Fruit fly (Drosophila melanogaster) whole organism, embryonic: ENCODE results near the gene Ser7.

Experiments used
- Bteb2 ChIP-seq: fragments of 200-800 bp; sonication (Bioruptor generic); optimal IDR thresholded peaks from 2 replicates; lab custom pipeline; 2016; ENCODE audit warnings: missing biosample characterization, missing genetic modification characterization
- CG10654 ChIP-seq: fragments of 200-800 bp; sonication (Bioruptor generic); optimal IDR thresholded peaks from 2 replicates; lab custom pipeline; 2016; ENCODE audit warnings: missing biosample characterization, missing genetic modification characterization
- CG11398 ChIP-seq: fragments of 200-800 bp; sonication (Bioruptor generic); optimal IDR thresholded peaks from 2 replicates; lab custom pipeline; 2016; ENCODE audit warnings: missing biosample characterization, missing genetic modification characterization
- CG11560 ChIP-seq: fragments of 200-800 bp; sonication (Bioruptor generic); IDR thresholded peaks from 3 replicates; pipeline ENCODE4 v1.3.6; 2022; ENCODE audit warnings: missing biosample characterization, missing genetic modification characterization
- CG12071 ChIP-seq: fragments of 200-800 bp; sonication (Bioruptor generic); optimal IDR thresholded peaks from 3 replicates; lab custom pipeline; 2018; ENCODE audit warnings: missing biosample characterization, mild to moderate bottlenecking, missing genetic modification characterization
- CG12391 ChIP-seq: fragments of 200-800 bp; sonication (Bioruptor generic); optimal IDR thresholded peaks from 3 replicates; lab custom pipeline; 2018; ENCODE audit warnings: missing biosample characterization, mild to moderate bottlenecking, missing genetic modification characterization, moderate library complexity
- CG12942 ChIP-seq: fragments of 200-800 bp; sonication (Bioruptor generic); optimal IDR thresholded peaks from 3 replicates; lab custom pipeline; 2016; ENCODE audit warnings: missing biosample characterization, missing genetic modification characterization
- CG14667 ChIP-seq: fragments of 200-800 bp; sonication (Bioruptor generic); IDR thresholded peaks from 2 replicates; pipeline ENCODE4 v1.3.6; 2022; ENCODE audit warnings: missing biosample characterization, missing genetic modification characterization
- CG14710 ChIP-seq: fragments of 200-800 bp; sonication (Bioruptor generic); optimal IDR thresholded peaks from 3 replicates; lab custom pipeline; 2019; ENCODE audit warnings: missing biosample characterization, mild to moderate bottlenecking, missing genetic modification characterization, moderate library complexity
- CG17186 ChIP-seq: fragments of 200-800 bp; sonication (Bioruptor generic); optimal IDR thresholded peaks from 3 replicates; lab custom pipeline; 2017; ENCODE audit warnings: missing biosample characterization, missing genetic modification reagents, missing genetic modification characterization
- CG18011 ChIP-seq: fragments of 200-800 bp; sonication (Bioruptor generic); optimal IDR thresholded peaks from 2 replicates; lab custom pipeline; 2017; ENCODE audit warnings: missing biosample characterization, missing genetic modification characterization, mild to moderate bottlenecking, moderate library complexity, missing genotype
- CG18599 ChIP-seq: fragments of 200-800 bp; sonication (Bioruptor generic); optimal IDR thresholded peaks from 3 replicates; lab custom pipeline; 2017; ENCODE audit warnings: missing biosample characterization, missing genetic modification characterization, mild to moderate bottlenecking, moderate library complexity, missing genetic modification reagents
- CG2120 ChIP-seq: fragments of 200-800 bp; sonication (Bioruptor generic); optimal IDR thresholded peaks from 3 replicates; lab custom pipeline; 2016; ENCODE audit warnings: missing biosample characterization, missing genetic modification characterization
- CG30431 ChIP-seq: fragments of 200-800 bp; sonication (Bioruptor generic); optimal IDR thresholded peaks from 2 replicates; lab custom pipeline; 2017; ENCODE audit warnings: missing biosample characterization, missing genetic modification characterization
- CG34376 ChIP-seq: fragments of 200-800 bp; sonication (Bioruptor generic); optimal IDR thresholded peaks from 2 replicates; lab custom pipeline; 2018; ENCODE audit warnings: missing biosample characterization, mild to moderate bottlenecking, missing genetic modification characterization
- CG3838 ChIP-seq: fragments of 200-800 bp; sonication (Bioruptor generic); optimal IDR thresholded peaks from 3 replicates; lab custom pipeline; 2016; ENCODE audit warnings: missing biosample characterization, missing genetic modification characterization
- CG5953 ChIP-seq: fragments of 200-800 bp; sonication (Bioruptor generic); IDR thresholded peaks from 2 replicates; pipeline ENCODE4 v1.3.6; 2022; ENCODE audit warnings: missing biosample characterization, missing genetic modification characterization
- CG6254 ChIP-seq: fragments of 200-800 bp; sonication (Bioruptor generic); optimal IDR thresholded peaks from 3 replicates; lab custom pipeline; 2017; ENCODE audit warnings: mild to moderate bottlenecking, missing biosample characterization, missing genetic modification reagents, missing genetic modification characterization
- CG6813 ChIP-seq: fragments of 200-800 bp; sonication (Bioruptor generic); optimal IDR thresholded peaks from 2 replicates; lab custom pipeline; 2017; ENCODE audit warnings: missing biosample characterization, missing genetic modification characterization, mild to moderate bottlenecking, moderate library complexity, missing genetic modification reagents
- CG7372 ChIP-seq: fragments of 200-800 bp; sonication (Bioruptor generic); IDR thresholded peaks from 2 replicates; pipeline ENCODE4 v1.3.6; 2022; ENCODE audit warnings: missing biosample characterization, missing genetic modification characterization
- CG7745 ChIP-seq: fragments of 200-800 bp; sonication (Bioruptor generic); optimal IDR thresholded peaks from 2 replicates; lab custom pipeline; 2018; ENCODE audit warnings: missing biosample characterization, mild to moderate bottlenecking, missing genetic modification characterization, moderate library complexity
- CG7987 ChIP-seq: fragments of 200-800 bp; sonication (Bioruptor generic); optimal IDR thresholded peaks from 2 replicates; lab custom pipeline; 2018; ENCODE audit warnings: missing biosample characterization, mild to moderate bottlenecking, missing genetic modification characterization, moderate library complexity
- CG9797 ChIP-seq: fragments of 200-800 bp; sonication (Bioruptor generic); optimal IDR thresholded peaks from 3 replicates; lab custom pipeline; 2018; ENCODE audit warnings: missing biosample characterization, mild to moderate bottlenecking, missing genetic modification characterization
- Chrac-16 ChIP-seq: fragments of 200-800 bp; sonication (Bioruptor generic); optimal IDR thresholded peaks from 3 replicates; lab custom pipeline; 2016; ENCODE audit warnings: missing biosample characterization, missing genetic modification characterization
- Dbx ChIP-seq: fragments of 200-800 bp; sonication (Bioruptor generic); IDR thresholded peaks from 3 replicates; pipeline ENCODE4 v1.3.6; 2022; ENCODE audit warnings: missing biosample characterization, missing genetic modification characterization
- Deaf1 ChIP-seq: fragments of 200-800 bp; optimal IDR thresholded peaks from 3 replicates; lab custom pipeline; 2019; ENCODE audit warnings: missing biosample characterization, mild to moderate bottlenecking, missing genetic modification characterization, moderate library complexity
- Dp ChIP-seq: fragments of 200-800 bp; sonication (Bioruptor generic); optimal IDR thresholded peaks from 2 replicates; lab custom pipeline; 2018; ENCODE audit warnings: missing biosample characterization, mild to moderate bottlenecking, missing genetic modification characterization, moderate library complexity
- Dref ChIP-seq: fragments of 200-800 bp; sonication (Bioruptor generic); IDR thresholded peaks from 2 replicates; pipeline ENCODE4 v1.3.6; 2022; ENCODE audit warnings: missing biosample characterization, missing genetic modification characterization
- ERR ChIP-seq: fragments of 200-800 bp; sonication (Bioruptor generic); optimal IDR thresholded peaks from 2 replicates; lab custom pipeline; 2016; ENCODE audit warnings: missing biosample characterization, missing genetic modification characterization
- HHEX ChIP-seq: fragments of 200-800 bp; sonication (Bioruptor generic); optimal IDR thresholded peaks from 3 replicates; lab custom pipeline; 2017; ENCODE audit warnings: missing biosample characterization, mild to moderate bottlenecking, missing genetic modification characterization, missing genetic modification reagents
- HmgD ChIP-seq: fragments of 200-800 bp; sonication (Bioruptor generic); optimal IDR thresholded peaks from 3 replicates; lab custom pipeline; 2016; ENCODE audit warnings: missing biosample characterization, missing genetic modification characterization
- HmgZ ChIP-seq: fragments of 200-800 bp; sonication (Bioruptor generic); optimal IDR thresholded peaks from 2 replicates; lab custom pipeline; 2018; ENCODE audit warnings: missing biosample characterization, mild to moderate bottlenecking, missing genetic modification characterization
- Hr3 ChIP-seq: fragments of 200-800 bp; sonication (Bioruptor generic); optimal IDR thresholded peaks from 3 replicates; lab custom pipeline; 2016; ENCODE audit warnings: missing biosample characterization, missing genetic modification characterization
- Mad ChIP-seq: fragments of 200-800 bp; sonication (Bioruptor generic); optimal IDR thresholded peaks from 2 replicates; lab custom pipeline; 2016; ENCODE audit warnings: missing biosample characterization, missing genetic modification characterization
- NC2α ChIP-seq: fragments of 200-800 bp; sonication (Bioruptor generic); optimal IDR thresholded peaks from 2 replicates; lab custom pipeline; 2016; ENCODE audit warnings: missing biosample characterization, missing genetic modification characterization
- Xbp1 ChIP-seq: fragments of 200-800 bp; sonication (Bioruptor generic); optimal IDR thresholded peaks from 3 replicates; lab custom pipeline; 2016; ENCODE audit warnings: missing biosample characterization, mild to moderate bottlenecking, missing genetic modification characterization
- YL-1 ChIP-seq: fragments of 200-800 bp; sonication (Bioruptor generic); optimal IDR thresholded peaks from 3 replicates; lab custom pipeline; 2017; ENCODE audit warnings: missing biosample characterization, mild to moderate bottlenecking, missing genetic modification characterization
- ci ChIP-seq: fragments of 200-800 bp; sonication (Bioruptor generic); IDR thresholded peaks from 3 replicates; pipeline ENCODE4 v1.3.6; 2022; ENCODE audit warnings: missing biosample characterization, missing genetic modification characterization
- dati ChIP-seq: fragments of 200-800 bp; sonication (Bioruptor generic); IDR thresholded peaks from 2 replicates; pipeline ENCODE4 v1.3.6; 2022; ENCODE audit warnings: missing biosample characterization, missing genetic modification characterization
- gcm ChIP-seq: fragments of 200-800 bp; sonication (Bioruptor generic); optimal IDR thresholded peaks from 2 replicates; lab custom pipeline; 2019; ENCODE audit warnings: missing biosample characterization, mild to moderate bottlenecking, missing genetic modification characterization, moderate library complexity
- gro ChIP-seq: fragments of 200-800 bp; sonication (Bioruptor generic); optimal IDR thresholded peaks from 2 replicates; lab custom pipeline; 2016; ENCODE audit warnings: missing biosample characterization, missing genetic modification characterization
- luna ChIP-seq: fragments of 200-800 bp; sonication (Bioruptor generic); optimal IDR thresholded peaks from 2 replicates; lab custom pipeline; 2016; ENCODE audit warnings: missing biosample characterization, missing genetic modification characterization
- maf-S ChIP-seq: fragments of 200-800 bp; sonication (Bioruptor generic); optimal IDR thresholded peaks from 2 replicates; lab custom pipeline; 2016; ENCODE audit warnings: missing biosample characterization, missing genetic modification characterization
- pnt ChIP-seq: fragments of 200-800 bp; sonication (Bioruptor generic); optimal IDR thresholded peaks from 3 replicates; lab custom pipeline; 2016; ENCODE audit warnings: missing biosample characterization, missing genetic modification characterization
- pzg ChIP-seq: fragments of 200-800 bp; sonication (Bioruptor generic); optimal IDR thresholded peaks from 3 replicates; lab custom pipeline; 2018; ENCODE audit warnings: missing biosample characterization, mild to moderate bottlenecking, missing genetic modification characterization, moderate library complexity
- sc ChIP-seq, 3 experiments: fragments of >200 bp in 2 of 3; fragments of 200-800 bp in 1 of 3; sonication (Bioruptor generic) in 1 of 3; optimal IDR thresholded peaks; 2 replicates in 2 of 3; 3 replicates in 1 of 3; lab custom pipeline; 2017; ENCODE audit warnings: mild to moderate bottlenecking in 1 of 3, missing biosample characterization in 1 of 3, missing genetic modification characterization in 1 of 3, missing genetic modification reagents in 1 of 3
- sim ChIP-seq: fragments of 200-800 bp; sonication (Bioruptor generic); IDR thresholded peaks from 2 replicates; pipeline ENCODE4 v1.3.6; 2022; ENCODE audit warnings: missing biosample characterization, missing genetic modification characterization
- sob ChIP-seq: fragments of 200-800 bp; sonication (Bioruptor generic); IDR thresholded peaks from 2 replicates; pipeline ENCODE4 v1.3.6; 2022; ENCODE audit warnings: missing biosample characterization, missing genetic modification characterization
- tio ChIP-seq: fragments of 200-800 bp; sonication (Bioruptor generic); optimal IDR thresholded peaks from 2 replicates; lab custom pipeline; 2017; ENCODE audit warnings: missing biosample characterization, missing genetic modification characterization, inconsistent platforms
- trem ChIP-seq: fragments of 200-800 bp; optimal IDR thresholded peaks from 3 replicates; lab custom pipeline; 2019; ENCODE audit warnings: missing biosample characterization, mild to moderate bottlenecking, missing genetic modification characterization, moderate library complexity
- wor ChIP-seq: fragments of 200-800 bp; sonication (Bioruptor generic); IDR thresholded peaks from 2 replicates; pipeline ENCODE4 v1.3.6; 2022; ENCODE audit warnings: missing biosample characterization, missing genetic modification characterization

Gene Ser7

dm6 chrX:9899535-9900179, 34.6 kb downstream of the Ser7 start, which contains the start of gene CG15249 (continued):
- TF ChIP-seq Hr3: peak; percentile 53
- TF ChIP-seq CG18599 (GFP tag; lab: Kevin White, UChicago): peak; percentile 49
- no peak for TF ChIP-seq Dbx
- TF ChIP-seq Bteb2 (GFP tag; lab: Kevin White, UChicago): no peak
- no peak for TF ChIP-seq NC2α
- no peak for TF ChIP-seq sc (optimal IDR thresholded peaks at IDR 0.05; lab: Kevin White, UChicago)
- TF ChIP-seq sc (GFP tag; optimal IDR thresholded peaks at IDR 0.05; lab: Kevin White, UChicago): peak; percentile 22
- no peak for TF ChIP-seq gro (GFP tag; lab: Kevin White, UChicago)
- TF ChIP-seq Chrac-16: no peak
- no peak for TF ChIP-seq pnt (GFP tag; lab: Kevin White, UChicago)
- no peak for TF ChIP-seq CG17186
- TF ChIP-seq CG7745 (tag; lab: Kevin White, UChicago): no peak
- peak; percentile 32 for TF ChIP-seq HHEX (GFP tag; lab: Kevin White, UChicago)
- peak; percentile 36 for TF ChIP-seq CG6254
- TF ChIP-seq sim (GFP tag; lab: Robert Waterston, UW): no peak
- TF ChIP-seq Dref: no peak
- no peak for TF ChIP-seq maf-S (GFP tag; lab: Kevin White, UChicago)
- peak; percentile 26 for TF ChIP-seq CG6813 (GFP tag; lab: Kevin White, UChicago)
- TF ChIP-seq Xbp1 (GFP tag; lab: Kevin White, UChicago): peak; percentile 21
- TF ChIP-seq Dp (GFP tag; lab: Kevin White, UChicago): no peak
- no peak for TF ChIP-seq CG12942 (GFP tag; lab: Kevin White, UChicago)
- peak; percentile 4 for TF ChIP-seq trem
- TF ChIP-seq CG7372 (GFP tag; lab: Robert Waterston, UW): no peak
- no peak for TF ChIP-seq HmgZ (tag; lab: Kevin White, UChicago)
- TF ChIP-seq YL-1 (GFP tag; lab: Kevin White, UChicago): no peak
- TF ChIP-seq dati (GFP tag; lab: Robert Waterston, UW): no peak
- no peak for TF ChIP-seq CG3838 (GFP tag; lab: Kevin White, UChicago)
- no peak for TF ChIP-seq CG30431 (GFP tag; lab: Kevin White, UChicago)
- TF ChIP-seq Mad (GFP tag; lab: Kevin White, UChicago): no peak
- no peak for TF ChIP-seq luna
- peak; percentile 56 for TF ChIP-seq CG14710 (tag; lab: Kevin White, UChicago)
- no peak for TF ChIP-seq CG11398 (GFP tag; lab: Kevin White, UChicago)
- peak; percentile 41 for TF ChIP-seq Deaf1 (tag; lab: Kevin White, UChicago)
- no peak for TF ChIP-seq CG5953 (GFP tag; lab: Robert Waterston, UW)
- TF ChIP-seq CG12391 (tag; lab: Kevin White, UChicago): peak; percentile 62
- TF ChIP-seq CG11560: no peak
- no peak for TF ChIP-seq tio (GFP tag; lab: Kevin White, UChicago)
- TF ChIP-seq HmgD (GFP tag; lab: Kevin White, UChicago): no peak
- TF ChIP-seq CG7987 (GFP tag; lab: Kevin White, UChicago): no peak
- no peak for TF ChIP-seq wor (GFP tag; lab: Robert Waterston, UW)
- TF ChIP-seq CG9797: no peak
- TF ChIP-seq pzg: no peak
- no peak for TF ChIP-seq ERR (GFP tag; lab: Kevin White, UChicago)
- no peak for TF ChIP-seq CG34376 (GFP tag; lab: Kevin White, UChicago)
- no peak for TF ChIP-seq sob (GFP tag; lab: Robert Waterston, UW)
- TF ChIP-seq CG18011: no peak
- no peak for TF ChIP-seq CG2120
- TF ChIP-seq gcm (GFP tag; lab: Kevin White, UChicago): peak; percentile 46
- no peak for TF ChIP-seq ci (GFP tag; lab: Robert Waterston, UW)
- TF ChIP-seq CG14667 (GFP tag; lab: Robert Waterston, UW): no peak
- TF ChIP-seq CG10654 (GFP tag; lab: Kevin White, UChicago): peak; percentile 2
- no peak for TF ChIP-seq CG12071 (GFP tag; lab: Kevin White, UChicago)
